Worm (Caenorhabditis elegans) whole organism, young adult: ENCODE measurements around the gene R151.8.

Experiments used
- B0035.1 ChIP-seq: sonication (generic microtip); optimal IDR thresholded peaks from 2 replicates; lab custom pipeline; 2016; ENCODE audit warnings: missing genetic modification characterization, mild to moderate bottlenecking, missing compliant biosample characterization, missing genotype, missing genetic modification reagents
- C17E4.6 ChIP-seq: fragments of 200-800 bp; sonication (Bioruptor generic); IDR thresholded peaks from 2 replicates; pipeline ENCODE4 v1.3.6; 2022; ENCODE audit warnings: missing genetic modification reagents, missing genetic modification characterization, missing compliant biosample characterization
- F10E7.11 ChIP-seq: sonication (generic microtip); optimal IDR thresholded peaks from 2 replicates; lab custom pipeline; 2017; ENCODE audit warnings: mild to moderate bottlenecking, missing genetic modification characterization, moderate library complexity, missing compliant biosample characterization
- F23B12.7 ChIP-seq: sonication (generic microtip); optimal IDR thresholded peaks from 2 replicates; lab custom pipeline; 2017; ENCODE audit warnings: missing genetic modification characterization, mild to moderate bottlenecking, missing compliant biosample characterization, antibody characterized with exemption, moderate library complexity; ENCODE audit not compliant: insufficient read depth
- F37B4.10 ChIP-seq: fragments of 200-800 bp; sonication (Bioruptor generic); IDR thresholded peaks from 2 replicates; pipeline ENCODE4 v1.3.6; 2022; ENCODE audit warnings: missing genetic modification characterization, missing compliant biosample characterization
- F57C9.4 ChIP-seq: sonication (generic microtip); optimal IDR thresholded peaks from 2 replicates; lab custom pipeline; 2017; ENCODE audit warnings: mild to moderate bottlenecking, missing genetic modification characterization, missing compliant biosample characterization
- T07F8.4 ChIP-seq: sonication (generic microtip); optimal IDR thresholded peaks from 2 replicates; lab custom pipeline; 2016; ENCODE audit warnings: mild to moderate bottlenecking, missing genetic modification characterization, moderate library complexity, missing compliant biosample characterization
- Y53G8AR.9 ChIP-seq: fragments of 200-800 bp; sonication (Bioruptor generic); conservative IDR thresholded peaks from 2 replicates; pipeline ENCODE4 v1.3.6; 2022; ENCODE audit warnings: missing genetic modification reagents, missing genetic modification characterization, missing compliant biosample characterization
- Y79H2A.3 ChIP-seq: fragments of 200-800 bp; sonication (Bioruptor generic); conservative IDR thresholded peaks from 2 replicates; pipeline ENCODE4 v1.3.6; 2022; ENCODE audit warnings: missing genetic modification reagents, missing genetic modification characterization, missing compliant biosample characterization
- ZK185.1 ChIP-seq: sonication (generic microtip); optimal IDR thresholded peaks from 2 replicates; lab custom pipeline; 2016; ENCODE audit warnings: mild to moderate bottlenecking, missing genetic modification characterization, missing compliant biosample characterization; ENCODE audit not compliant: poor library complexity, severe bottlenecking
- ama-1 ChIP-seq, 3 experiments: fragments of 150-350 bp in 1 of 3; sonication (generic microtip) in 2 of 3; optimal IDR thresholded peaks; 2 replicates each; lab custom pipeline; 2014 to 2018; ENCODE audit warnings: missing biosample characterization in 2 of 3, missing genetic modification characterization in 2 of 3, missing genetic modification reagents in 2 of 3
- atf-7 ChIP-seq: sonication (generic microtip); optimal IDR thresholded peaks from 2 replicates; lab custom pipeline; 2017; ENCODE audit warnings: mild to moderate bottlenecking, missing genetic modification characterization, missing compliant biosample characterization
- attf-3 ChIP-seq: fragments of 200-800 bp; sonication (Bioruptor generic); conservative IDR thresholded peaks from 2 replicates; pipeline ENCODE4 v1.3.6; 2022; ENCODE audit warnings: missing genetic modification reagents, missing genetic modification characterization, missing compliant biosample characterization
- attf-5 ChIP-seq: fragments of 200-800 bp; sonication (Bioruptor generic); optimal IDR thresholded peaks from 2 replicates; lab custom pipeline; 2018; ENCODE audit warnings: mild to moderate bottlenecking, missing genetic modification characterization, missing compliant biosample characterization
- cebp-1 ChIP-seq, 2 experiments: fragments of 200-800 bp in 1 of 2; sonication (Bioruptor generic) in 1 of 2; sonication (generic microtip) in 1 of 2; IDR thresholded peaks in 1 of 2; optimal IDR thresholded peaks in 1 of 2; 2 replicates each; pipeline versions ENCODE4 v1.3.6 to Lab custom; 2017 to 2022; ENCODE audit warnings: missing compliant biosample characterization in 2 of 2, missing genetic modification characterization in 2 of 2, mild to moderate bottlenecking in 1 of 2, missing genetic modification reagents in 1 of 2, moderate library complexity in 1 of 2
- cebp-2 ChIP-seq: fragments of 200-800 bp; sonication (Bioruptor generic); IDR thresholded peaks from 2 replicates; pipeline ENCODE4 v1.3.6; 2022; ENCODE audit warnings: missing genetic modification characterization, missing compliant biosample characterization
- ceh-100 ChIP-seq: fragments of 200-800 bp; sonication (Bioruptor generic); IDR thresholded peaks from 2 replicates; pipeline ENCODE4 v1.3.6; 2022; ENCODE audit warnings: missing genetic modification reagents, missing genetic modification characterization, missing compliant biosample characterization
- ceh-27 ChIP-seq: fragments of 200-800 bp; sonication (Bioruptor generic); optimal IDR thresholded peaks from 2 replicates; lab custom pipeline; 2018; ENCODE audit warnings: mild to moderate bottlenecking, missing genetic modification characterization, moderate library complexity, missing compliant biosample characterization
- ceh-40 ChIP-seq: fragments of 200-800 bp; sonication (Bioruptor generic); IDR thresholded peaks from 2 replicates; pipeline ENCODE4 v1.3.6; 2022; ENCODE audit warnings: missing genetic modification characterization, missing compliant biosample characterization
- dox-1 ChIP-seq: fragments of 200-800 bp; sonication (Bioruptor generic); IDR thresholded peaks from 2 replicates; pipeline ENCODE4 v1.3.6; 2022; ENCODE audit warnings: missing genetic modification reagents, missing genetic modification characterization, missing compliant biosample characterization
- dpl-1 ChIP-seq: fragments of 150-350 bp; optimal IDR thresholded peaks from 2 replicates; lab custom pipeline; 2014; ENCODE audit warnings: missing biosample characterization, missing genetic modification reagents, missing genetic modification characterization
- ekl-4 ChIP-seq: fragments of 200-800 bp; sonication (Bioruptor generic); IDR thresholded peaks from 2 replicates; pipeline ENCODE4 v1.3.6; 2022; ENCODE audit warnings: missing genetic modification reagents, missing genetic modification characterization, missing compliant biosample characterization
- ets-4 ChIP-seq: fragments of 200-800 bp; sonication (Bioruptor generic); optimal IDR thresholded peaks from 2 replicates; lab custom pipeline; 2018; ENCODE audit warnings: mild to moderate bottlenecking, missing genetic modification characterization, missing compliant biosample characterization
- fkh-3 ChIP-seq: sonication (generic microtip); optimal IDR thresholded peaks from 2 replicates; lab custom pipeline; 2016; ENCODE audit warnings: mild to moderate bottlenecking, missing genetic modification characterization, missing compliant biosample characterization
- gei-17 ChIP-seq: fragments of 200-800 bp; sonication (Bioruptor generic); optimal IDR thresholded peaks from 2 replicates; lab custom pipeline; 2018; ENCODE audit warnings: mild to moderate bottlenecking, missing genetic modification characterization, missing compliant biosample characterization
- him-1 ChIP-seq: sonication (generic microtip); optimal IDR thresholded peaks from 2 replicates; lab custom pipeline; 2016; ENCODE audit warnings: missing genotype, missing genetic modification reagents, missing genetic modification characterization, missing compliant biosample characterization
- hmg-20 ChIP-seq: fragments of 200-800 bp; sonication (Bioruptor generic); IDR thresholded peaks from 2 replicates; pipeline ENCODE4 v1.3.6; 2022; ENCODE audit warnings: missing genetic modification reagents, missing genetic modification characterization, missing compliant biosample characterization
- lin-26 ChIP-seq: fragments of 200-800 bp; sonication (Bioruptor generic); IDR thresholded peaks from 2 replicates; pipeline ENCODE4 v1.3.6; 2022; ENCODE audit warnings: missing genetic modification reagents, missing genetic modification characterization, missing compliant biosample characterization
- lin-54 ChIP-seq: fragments of 200-800 bp; sonication (Bioruptor generic); optimal IDR thresholded peaks from 2 replicates; lab custom pipeline; 2018; ENCODE audit warnings: mild to moderate bottlenecking, missing genetic modification characterization, missing compliant biosample characterization
- lir-1 ChIP-seq: fragments of 200-800 bp; sonication (Bioruptor generic); conservative IDR thresholded peaks from 2 replicates; pipeline ENCODE4 v1.3.6; 2022; ENCODE audit warnings: missing genetic modification reagents, missing genetic modification characterization, missing compliant biosample characterization
- lsl-1 ChIP-seq: fragments of 200-800 bp; sonication (Bioruptor generic); optimal IDR thresholded peaks from 2 replicates; lab custom pipeline; 2018; ENCODE audit warnings: mild to moderate bottlenecking, missing genetic modification characterization, moderate library complexity, missing compliant biosample characterization
- lsy-27 ChIP-seq: sonication (generic microtip); optimal IDR thresholded peaks from 2 replicates; lab custom pipeline; 2017; ENCODE audit warnings: missing genetic modification characterization, mild to moderate bottlenecking, missing compliant biosample characterization, antibody characterized with exemption, missing genotype, borderline replicate concordance; ENCODE audit not compliant: insufficient read depth
- madf-6 ChIP-seq: fragments of 200-800 bp; sonication (Bioruptor generic); IDR thresholded peaks from 2 replicates; pipeline ENCODE4 v1.3.6; 2022; ENCODE audit warnings: missing genetic modification reagents, missing genetic modification characterization, missing compliant biosample characterization
- madf-8 ChIP-seq: fragments of 200-800 bp; sonication (Bioruptor generic); conservative IDR thresholded peaks from 2 replicates; pipeline ENCODE4 v1.3.6; 2022; ENCODE audit warnings: missing genetic modification reagents, missing genetic modification characterization, missing compliant biosample characterization
- mel-28 ChIP-seq: sonication (generic microtip); optimal IDR thresholded peaks from 2 replicates; lab custom pipeline; 2016; ENCODE audit warnings: borderline replicate concordance, mild to moderate bottlenecking, missing genetic modification characterization, missing compliant biosample characterization
- nfya-2 ChIP-seq: fragments of 200-800 bp; sonication (Bioruptor generic); IDR thresholded peaks from 2 replicates; pipeline ENCODE4 v1.3.6; 2022; ENCODE audit warnings: missing genetic modification reagents, missing genetic modification characterization, missing compliant biosample characterization
- nfyb-1 ChIP-seq: fragments of 200-800 bp; sonication (Bioruptor generic); IDR thresholded peaks from 2 replicates; pipeline ENCODE4 v1.3.6; 2022; ENCODE audit warnings: missing genetic modification reagents, missing genetic modification characterization, missing compliant biosample characterization
- nhr-120 ChIP-seq: fragments of 200-800 bp; sonication (Bioruptor generic); IDR thresholded peaks from 2 replicates; pipeline ENCODE4 v1.3.6; 2022; ENCODE audit warnings: missing genetic modification characterization, missing compliant biosample characterization
- snpc-4 ChIP-seq, 5 experiments: fragments of 150-350 bp in 1 of 5; sonication (generic microtip) in 4 of 5; optimal IDR thresholded peaks; 2 replicates each; lab custom pipeline; 2014 to 2018; ENCODE audit warnings: missing genetic modification characterization in 5 of 5, missing biosample characterization in 3 of 5, antibody characterized with exemption in 2 of 5, mild to moderate bottlenecking in 2 of 5, missing compliant biosample characterization in 2 of 5, missing genotype in 2 of 5, moderate library complexity in 2 of 5, missing genetic modification reagents in 1 of 5
- sptf-2 ChIP-seq: fragments of 200-800 bp; sonication (Bioruptor generic); optimal IDR thresholded peaks from 2 replicates; lab custom pipeline; 2018; ENCODE audit warnings: mild to moderate bottlenecking, missing genetic modification characterization, missing compliant biosample characterization
- tbp1 ChIP-seq: fragments of 200-800 bp; sonication (Bioruptor generic); optimal IDR thresholded peaks from 2 replicates; lab custom pipeline; 2018; ENCODE audit warnings: mild to moderate bottlenecking, missing genetic modification characterization, missing compliant biosample characterization
- tlf-1 ChIP-seq: fragments of 200-800 bp; sonication (Bioruptor generic); optimal IDR thresholded peaks from 2 replicates; lab custom pipeline; 2018; ENCODE audit warnings: mild to moderate bottlenecking, missing genetic modification characterization, missing compliant biosample characterization
- unc-130 ChIP-seq: sonication (generic microtip); optimal IDR thresholded peaks from 2 replicates; lab custom pipeline; 2016; ENCODE audit warnings: missing genetic modification reagents, missing genetic modification characterization, missing compliant biosample characterization
- ztf-22 ChIP-seq: fragments of 200-800 bp; sonication (Bioruptor generic); optimal IDR thresholded peaks from 2 replicates; lab custom pipeline; 2018; ENCODE audit warnings: mild to moderate bottlenecking, missing genetic modification characterization, moderate library complexity, missing compliant biosample characterization
- ztf-3 ChIP-seq: fragments of 200-800 bp; sonication (Bioruptor generic); optimal IDR thresholded peaks from 2 replicates; lab custom pipeline; 2018; ENCODE audit warnings: mild to moderate bottlenecking, missing genetic modification characterization, missing compliant biosample characterization
- ztf-6 ChIP-seq: fragments of 200-800 bp; sonication (Bioruptor generic); IDR thresholded peaks from 2 replicates; pipeline ENCODE4 v1.3.6; 2022; ENCODE audit warnings: missing genetic modification reagents, missing genetic modification characterization, missing compliant biosample characterization

The R151.8 gene

DNA sequence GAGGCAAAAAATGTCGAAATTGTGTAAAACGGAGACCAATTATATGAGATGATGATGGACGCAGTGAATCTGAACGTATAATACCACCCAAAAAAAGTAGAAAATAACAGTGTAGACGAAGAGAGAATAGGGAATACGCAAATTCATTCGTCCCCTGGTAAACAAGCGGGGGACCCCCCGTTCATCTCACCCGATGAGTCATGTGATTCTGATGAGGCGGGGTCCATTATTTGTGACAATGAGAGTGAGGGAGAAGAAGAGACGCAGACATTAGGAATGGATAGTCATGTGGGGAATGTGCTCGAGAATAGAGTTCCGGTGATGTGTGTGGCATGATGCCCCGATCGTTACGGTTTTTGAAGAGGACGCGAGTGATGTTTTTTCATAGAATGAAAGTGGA is 42.5 kb upstream of the R151.8 start (continued):
- TF ChIP-seq attf-5 (GFP tag; lab: Kevin White, UChicago) (peak; percentile 74), cebp-1 (GFP tag; IDR thresholded peaks at IDR 0.05; lab: Robert Waterston, UW) (no peak; the same call in 1 of the 2 replicates), cebp-1 (tag; optimal IDR thresholded peaks at IDR 0.05; lab: Kevin White, UChicago) (peak; percentile 74), madf-6 (peak; percentile 37; the same call in 1 of the 2 replicates), ekl-4 (no peak), madf-8 (GFP tag; lab: Robert Waterston, UW) (no peak), gei-17 (peak; percentile 18), Y53G8AR.9 (GFP tag; lab: Robert Waterston, UW) (peak; percentile 30; the same call in 1 of the 2 replicates), F23B12.7 (tag; lab: Kevin White, UChicago) (no peak), him-1 (tag; lab: Kevin White, UChicago) (no peak), ceh-27 (GFP tag; lab: Kevin White, UChicago) (peak; percentile 37), ceh-40 (GFP tag; lab: Robert Waterston, UW) (no peak), unc-130 (no peak), ztf-3 (no peak), nfyb-1 (GFP tag; lab: Robert Waterston, UW) (peak; percentile 68), B0035.1 (no peak), snpc-4 (GFP tag; optimal IDR thresholded peaks at IDR 0.05; lab: Kevin White, UChicago) (no peak), snpc-4 (tag; optimal IDR thresholded peaks at IDR 0.05; lab: Kevin White, UChicago) (peak in 1 of 4 experiments; percentile 6), tbp1 (GFP tag; lab: Kevin White, UChicago) (peak; percentile 39), dox-1 (GFP tag; lab: Robert Waterston, UW) (peak; percentile 43; the same call in 1 of the 2 replicates), ztf-22 (GFP tag; lab: Kevin White, UChicago) (no peak), F37B4.10 (no peak), ztf-6 (GFP tag; lab: Robert Waterston, UW) (no peak), ceh-100 (GFP tag; lab: Robert Waterston, UW) (no peak), ets-4 (GFP tag; lab: Kevin White, UChicago) (peak; percentile 18), C17E4.6 (GFP tag; lab: Robert Waterston, UW) (no peak), attf-3 (0 out of 2 replicates have a peak, but pooled peaks have one; percentile 16), F10E7.11 (no peak), nfya-2 (GFP tag; lab: Robert Waterston, UW) (no peak), hmg-20 (GFP tag; lab: Robert Waterston, UW) (no peak), ama-1 (optimal IDR thresholded peaks at IDR 0.05; lab: Kevin White, UChicago) (no peak), ama-1 (GFP tag; optimal IDR thresholded peaks at IDR 0.05; lab: Kevin White, UChicago) (no peak), sptf-2 (GFP tag; lab: Kevin White, UChicago) (no peak), T07F8.4 (tag; lab: Kevin White, UChicago) (no peak), lir-1 (GFP tag; lab: Robert Waterston, UW) (peak; percentile 41; the same call in 1 of the 2 replicates), cebp-2 (GFP tag; lab: Robert Waterston, UW) (no peak), ZK185.1 (tag; lab: Kevin White, UChicago) (no peak), Y79H2A.3 (no peak), lin-26 (peak; percentile 46; the same call in 1 of the 2 replicates), atf-7 (tag; lab: Kevin White, UChicago) (peak; percentile 53), F57C9.4 (tag; lab: Kevin White, UChicago) (no peak), dpl-1 (GFP tag; lab: Kevin White, UChicago) (no peak), nhr-120 (GFP tag; lab: Robert Waterston, UW) (no peak), mel-28 (tag; lab: Kevin White, UChicago) (no peak), tlf-1 (GFP tag; lab: Kevin White, UChicago) (no peak), lin-54 (GFP tag; lab: Kevin White, UChicago) (peak; percentile 20), lsy-27 (tag; lab: Kevin White, UChicago) (no peak), fkh-3 (tag; lab: Kevin White, UChicago) (no peak), lsl-1 (GFP tag; lab: Kevin White, UChicago) (no peak)
